Worm (Caenorhabditis elegans) whole organism, young adult: ENCODE results near the gene W10G6.1.

Experiments
- B0035.1 ChIP-seq: sonication (generic microtip); optimal IDR thresholded peaks from 2 replicates; lab custom pipeline; 2016; ENCODE audit warnings: missing genetic modification characterization, mild to moderate bottlenecking, missing compliant biosample characterization, missing genotype, missing genetic modification reagents
- B0261.1 ChIP-seq: sonication (generic microtip); optimal IDR thresholded peaks from 2 replicates; lab custom pipeline; 2016; ENCODE audit warnings: mild to moderate bottlenecking, missing genetic modification characterization, moderate library complexity, missing compliant biosample characterization
- B0336.3 ChIP-seq: fragments of 200-800 bp; sonication (Bioruptor generic); IDR thresholded peaks from 2 replicates; pipeline ENCODE4 v1.3.6; 2022; ENCODE audit warnings: missing genetic modification characterization, missing compliant biosample characterization
- F23B12.7 ChIP-seq: sonication (generic microtip); optimal IDR thresholded peaks from 2 replicates; lab custom pipeline; 2017; ENCODE audit warnings: missing genetic modification characterization, mild to moderate bottlenecking, missing compliant biosample characterization, antibody characterized with exemption, moderate library complexity; ENCODE audit not compliant: insufficient read depth
- F33H1.4 ChIP-seq: fragments of 200-800 bp; sonication (Bioruptor generic); IDR thresholded peaks from 2 replicates; pipeline ENCODE4 v1.3.6; 2022; ENCODE audit warnings: missing genetic modification reagents, missing genetic modification characterization, missing compliant biosample characterization
- K11D2.4 ChIP-seq: fragments of 200-800 bp; sonication (Bioruptor generic); IDR thresholded peaks from 2 replicates; pipeline ENCODE4 v1.3.6; 2022; ENCODE audit warnings: missing genetic modification reagents, missing genetic modification characterization, missing compliant biosample characterization
- K12H6.12 ChIP-seq: fragments of 200-800 bp; sonication (Bioruptor generic); optimal IDR thresholded peaks from 2 replicates; lab custom pipeline; 2018; ENCODE audit warnings: mild to moderate bottlenecking, missing genetic modification characterization, missing compliant biosample characterization
- T07F8.4 ChIP-seq: sonication (generic microtip); optimal IDR thresholded peaks from 2 replicates; lab custom pipeline; 2016; ENCODE audit warnings: mild to moderate bottlenecking, missing genetic modification characterization, moderate library complexity, missing compliant biosample characterization
- T26A5.8 ChIP-seq: sonication (generic microtip); optimal IDR thresholded peaks from 2 replicates; lab custom pipeline; 2016; ENCODE audit warnings: missing genetic modification characterization, missing compliant biosample characterization
- ZK185.1 ChIP-seq: sonication (generic microtip); optimal IDR thresholded peaks from 2 replicates; lab custom pipeline; 2016; ENCODE audit warnings: mild to moderate bottlenecking, missing genetic modification characterization, missing compliant biosample characterization; ENCODE audit not compliant: poor library complexity, severe bottlenecking
- akir-1 ChIP-seq: fragments of 200-800 bp; sonication (Bioruptor generic); optimal IDR thresholded peaks from 2 replicates; lab custom pipeline; 2018; ENCODE audit warnings: mild to moderate bottlenecking, missing genetic modification characterization, moderate library complexity, missing compliant biosample characterization
- atf-7 ChIP-seq: sonication (generic microtip); optimal IDR thresholded peaks from 2 replicates; lab custom pipeline; 2017; ENCODE audit warnings: mild to moderate bottlenecking, missing genetic modification characterization, missing compliant biosample characterization
- cebp-1 ChIP-seq, 2 experiments: fragments of 200-800 bp in 1 of 2; sonication (Bioruptor generic) in 1 of 2; sonication (generic microtip) in 1 of 2; IDR thresholded peaks in 1 of 2; optimal IDR thresholded peaks in 1 of 2; 2 replicates each; pipeline versions ENCODE4 v1.3.6 to Lab custom; 2017 to 2022; ENCODE audit warnings: missing compliant biosample characterization in 2 of 2, missing genetic modification characterization in 2 of 2, mild to moderate bottlenecking in 1 of 2, missing genetic modification reagents in 1 of 2, moderate library complexity in 1 of 2
- ceh-27 ChIP-seq: fragments of 200-800 bp; sonication (Bioruptor generic); optimal IDR thresholded peaks from 2 replicates; lab custom pipeline; 2018; ENCODE audit warnings: mild to moderate bottlenecking, missing genetic modification characterization, moderate library complexity, missing compliant biosample characterization
- ceh-40 ChIP-seq: fragments of 200-800 bp; sonication (Bioruptor generic); IDR thresholded peaks from 2 replicates; pipeline ENCODE4 v1.3.6; 2022; ENCODE audit warnings: missing genetic modification characterization, missing compliant biosample characterization
- dox-1 ChIP-seq: fragments of 200-800 bp; sonication (Bioruptor generic); IDR thresholded peaks from 2 replicates; pipeline ENCODE4 v1.3.6; 2022; ENCODE audit warnings: missing genetic modification reagents, missing genetic modification characterization, missing compliant biosample characterization
- egl-18 ChIP-seq: fragments of 200-800 bp; sonication (Bioruptor generic); IDR thresholded peaks from 2 replicates; pipeline ENCODE4 v1.3.6; 2022; ENCODE audit warnings: missing genetic modification reagents, missing genetic modification characterization, missing compliant biosample characterization
- egrh-3 ChIP-seq: fragments of 200-800 bp; sonication (Bioruptor generic); IDR thresholded peaks from 2 replicates; pipeline ENCODE4 v1.3.6; 2022; ENCODE audit warnings: missing genetic modification reagents, missing genetic modification characterization, missing compliant biosample characterization
- gei-17 ChIP-seq: fragments of 200-800 bp; sonication (Bioruptor generic); optimal IDR thresholded peaks from 2 replicates; lab custom pipeline; 2018; ENCODE audit warnings: mild to moderate bottlenecking, missing genetic modification characterization, missing compliant biosample characterization
- hlh-26 ChIP-seq: fragments of 200-800 bp; sonication (Bioruptor generic); conservative IDR thresholded peaks from 2 replicates; pipeline ENCODE4 v1.3.6; 2022; ENCODE audit warnings: missing genetic modification reagents, missing genetic modification characterization, missing compliant biosample characterization
- hmg-1.2 ChIP-seq: fragments of 200-800 bp; sonication (Bioruptor generic); IDR thresholded peaks from 2 replicates; pipeline ENCODE4 v1.3.6; 2022; ENCODE audit warnings: missing genetic modification reagents, missing genetic modification characterization, missing compliant biosample characterization
- let-607 ChIP-seq, 2 experiments: fragments of 200-800 bp in 1 of 2; sonication (Bioruptor generic) in 1 of 2; sonication (generic microtip) in 1 of 2; optimal IDR thresholded peaks; 2 replicates each; lab custom pipeline; 2016 to 2018; ENCODE audit warnings: mild to moderate bottlenecking in 2 of 2, missing compliant biosample characterization in 2 of 2, missing genetic modification characterization in 2 of 2, moderate library complexity in 2 of 2, missing genotype in 1 of 2
- lin-26 ChIP-seq: fragments of 200-800 bp; sonication (Bioruptor generic); IDR thresholded peaks from 2 replicates; pipeline ENCODE4 v1.3.6; 2022; ENCODE audit warnings: missing genetic modification reagents, missing genetic modification characterization, missing compliant biosample characterization
- lin-35 ChIP-seq, 3 experiments: fragments of 150-350 bp in 2 of 3; sonication (generic microtip) in 1 of 3; optimal IDR thresholded peaks; 2 replicates each; lab custom pipeline; 2014 to 2018; ENCODE audit warnings: missing biosample characterization in 3 of 3, missing genetic modification characterization in 3 of 3, missing genetic modification reagents in 3 of 3
- lin-40 ChIP-seq: sonication (generic microtip); optimal IDR thresholded peaks from 2 replicates; lab custom pipeline; 2016; ENCODE audit warnings: missing genetic modification characterization, mild to moderate bottlenecking, missing compliant biosample characterization, missing genotype, missing genetic modification reagents
- lin-54 ChIP-seq: fragments of 200-800 bp; sonication (Bioruptor generic); optimal IDR thresholded peaks from 2 replicates; lab custom pipeline; 2018; ENCODE audit warnings: mild to moderate bottlenecking, missing genetic modification characterization, missing compliant biosample characterization
- madf-10 ChIP-seq: sonication (generic microtip); optimal IDR thresholded peaks from 2 replicates; lab custom pipeline; 2016; ENCODE audit warnings: mild to moderate bottlenecking, missing genetic modification characterization, missing compliant biosample characterization
- nfya-1 ChIP-seq: sonication (generic microtip); optimal IDR thresholded peaks from 2 replicates; lab custom pipeline; 2017; ENCODE audit warnings: antibody characterized with exemption, missing compliant biosample characterization, missing genetic modification characterization, borderline replicate concordance; ENCODE audit not compliant: insufficient read depth
- nhr-80 ChIP-seq: sonication (generic microtip); optimal IDR thresholded peaks from 2 replicates; lab custom pipeline; 2016; ENCODE audit warnings: missing genetic modification characterization, missing compliant biosample characterization
- rcor-1 ChIP-seq: fragments of 200-800 bp; sonication (Bioruptor generic); IDR thresholded peaks from 2 replicates; pipeline ENCODE4 v1.3.6; 2022; ENCODE audit warnings: missing genetic modification reagents, missing genetic modification characterization, missing compliant biosample characterization
- repo-1 ChIP-seq: sonication (generic microtip); optimal IDR thresholded peaks from 2 replicates; lab custom pipeline; 2017; ENCODE audit warnings: mild to moderate bottlenecking, missing genetic modification characterization, missing compliant biosample characterization
- snpc-4 ChIP-seq, 5 experiments: fragments of 150-350 bp in 1 of 5; sonication (generic microtip) in 4 of 5; optimal IDR thresholded peaks; 2 replicates each; lab custom pipeline; 2014 to 2018; ENCODE audit warnings: missing genetic modification characterization in 5 of 5, missing biosample characterization in 3 of 5, antibody characterized with exemption in 2 of 5, mild to moderate bottlenecking in 2 of 5, missing compliant biosample characterization in 2 of 5, missing genotype in 2 of 5, moderate library complexity in 2 of 5, missing genetic modification reagents in 1 of 5
- tbp1 ChIP-seq: fragments of 200-800 bp; sonication (Bioruptor generic); optimal IDR thresholded peaks from 2 replicates; lab custom pipeline; 2018; ENCODE audit warnings: mild to moderate bottlenecking, missing genetic modification characterization, missing compliant biosample characterization
- tlf-1 ChIP-seq: fragments of 200-800 bp; sonication (Bioruptor generic); optimal IDR thresholded peaks from 2 replicates; lab custom pipeline; 2018; ENCODE audit warnings: mild to moderate bottlenecking, missing genetic modification characterization, missing compliant biosample characterization
- zfh-2 ChIP-seq: fragments of 200-800 bp; sonication (Bioruptor generic); conservative IDR thresholded peaks from 2 replicates; pipeline ENCODE4 v1.3.6; 2022; ENCODE audit warnings: missing genetic modification reagents, missing genetic modification characterization, missing compliant biosample characterization
- ztf-26 ChIP-seq: sonication (generic microtip); optimal IDR thresholded peaks from 2 replicates; lab custom pipeline; 2017; ENCODE audit warnings: missing genetic modification characterization, missing compliant biosample characterization

The W10G6.1 gene

DNA sequence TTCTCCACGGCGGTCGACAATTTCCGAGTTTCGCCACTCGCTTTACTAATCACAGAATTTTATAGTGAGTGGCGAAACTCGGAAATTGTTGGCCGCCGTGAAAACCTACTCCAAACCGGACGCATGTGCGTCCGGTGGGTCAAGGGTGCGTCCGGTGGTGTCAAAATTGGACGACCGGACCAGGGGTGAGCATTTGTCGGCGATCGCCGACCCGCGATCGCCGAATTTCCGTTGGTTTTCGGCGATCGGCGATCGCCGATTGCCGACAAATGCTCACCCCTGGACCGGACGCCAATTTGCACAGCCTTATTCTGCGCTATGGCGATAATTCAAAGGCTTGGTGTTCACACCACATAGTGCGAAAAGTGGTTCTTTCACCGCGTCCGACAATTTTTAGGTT is 40.7 kb upstream of the W10G6.1 start:
- TF ChIP-seq snpc-4 (GFP tag; optimal IDR thresholded peaks at IDR 0.05; lab: Kevin White, UChicago) = no peak
- peak in 1 of 4 experiments; percentile 27 for TF ChIP-seq snpc-4 (tag; optimal IDR thresholded peaks at IDR 0.05; lab: Kevin White, UChicago)
- TF ChIP-seq tbp1 (GFP tag; lab: Kevin White, UChicago) = no peak
- TF ChIP-seq zfh-2 = peak; percentile 68
- peak; percentile 39; the same call in 1 of the 2 replicates for TF ChIP-seq egrh-3 (GFP tag; lab: Robert Waterston, UW)
- TF ChIP-seq, all 124 proteins: peak for 3

DNA sequence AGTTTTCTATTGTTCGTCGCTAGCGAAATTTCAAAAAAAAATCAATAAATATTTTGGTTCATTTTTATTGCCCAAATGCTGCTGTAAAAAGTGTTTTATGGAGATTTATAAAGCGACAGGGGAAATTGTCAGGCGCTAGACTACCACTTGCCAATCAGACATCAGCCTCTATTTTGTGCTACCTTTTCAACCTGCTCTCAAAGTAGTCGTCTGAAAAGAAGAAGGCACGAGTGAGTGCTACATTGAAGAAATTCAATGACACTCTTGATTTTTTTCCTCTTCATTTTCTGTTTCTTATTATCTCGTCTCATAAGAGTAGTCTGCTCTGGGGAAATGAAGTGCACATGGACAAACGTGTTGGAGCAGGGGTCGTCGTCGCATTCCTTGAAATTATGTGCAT is 39.1 kb upstream of the W10G6.1 start:
- TF ChIP-seq akir-1 = no peak
- peak; percentile 54 for TF ChIP-seq B0261.1
- TF ChIP-seq lin-40 (tag; lab: Kevin White, UChicago) = peak; percentile 94
- TF ChIP-seq gei-17 (GFP tag; lab: Kevin White, UChicago) = peak; percentile 93
- TF ChIP-seq egl-18 = no peak
- TF ChIP-seq ceh-27 (GFP tag; lab: Kevin White, UChicago) = peak; percentile 24
- no peak for TF ChIP-seq T26A5.8
- no peak for TF ChIP-seq lin-26 (GFP tag; lab: Robert Waterston, UW)
- peak in 1 of 3 experiments; percentile 60 for TF ChIP-seq lin-35 (GFP tag; optimal IDR thresholded peaks at IDR 0.05; lab: Kevin White, UChicago)
- peak; percentile 72 for TF ChIP-seq K11D2.4 (GFP tag; lab: Robert Waterston, UW)
- peak; percentile 80 for TF ChIP-seq nhr-80 (tag; lab: Kevin White, UChicago)
- peak; percentile 23 for TF ChIP-seq tlf-1 (GFP tag; lab: Kevin White, UChicago)
- peak; percentile 20 for TF ChIP-seq T07F8.4
- peak; percentile 70 for TF ChIP-seq ztf-26 (tag; lab: Kevin White, UChicago)
- peak; percentile 40 for TF ChIP-seq hmg-1.2 (GFP tag; lab: Robert Waterston, UW)
- peak in 1 of 2 experiments; percentile 32 for TF ChIP-seq let-607 (tag; optimal IDR thresholded peaks at IDR 0.05; lab: Kevin White, UChicago)
- TF ChIP-seq atf-7 = peak; percentile 42
- no peak for TF ChIP-seq ceh-40
- TF ChIP-seq B0336.3 (GFP tag; lab: Robert Waterston, UW) = peak; percentile 67
- TF ChIP-seq B0035.1 (tag; lab: Kevin White, UChicago) = peak; percentile 24
- no peak for TF ChIP-seq F33H1.4 (GFP tag; lab: Robert Waterston, UW)
- TF ChIP-seq cebp-1 (GFP tag; IDR thresholded peaks at IDR 0.05; lab: Robert Waterston, UW) = no peak
- peak; percentile 77 for TF ChIP-seq cebp-1 (tag; optimal IDR thresholded peaks at IDR 0.05; lab: Kevin White, UChicago)
- no peak for TF ChIP-seq snpc-4 (GFP tag; optimal IDR thresholded peaks at IDR 0.05; lab: Kevin White, UChicago)
- peak in 3 of 4 experiments; percentile 26 to 73 (median 70) for TF ChIP-seq snpc-4 (tag; optimal IDR thresholded peaks at IDR 0.05; lab: Kevin White, UChicago)
- peak; percentile 32 for TF ChIP-seq lin-54
- TF ChIP-seq F23B12.7 (tag; lab: Kevin White, UChicago) = peak; percentile 55
- TF ChIP-seq rcor-1 (GFP tag; lab: Robert Waterston, UW) = 0 out of 2 replicates have a peak, but pooled peaks have one; percentile 30
- peak; percentile 88 for TF ChIP-seq dox-1 (GFP tag; lab: Robert Waterston, UW)
- peak; percentile 58 for TF ChIP-seq repo-1 (tag; lab: Kevin White, UChicago)
- TF ChIP-seq ZK185.1 (tag; lab: Kevin White, UChicago) = peak; percentile 63
- TF ChIP-seq madf-10 (tag; lab: Kevin White, UChicago) = peak; percentile 70
- TF ChIP-seq nfya-1 (tag; lab: Kevin White, UChicago) = no peak
- peak; percentile 69 for TF ChIP-seq tbp1 (GFP tag; lab: Kevin White, UChicago)
- no peak for TF ChIP-seq hlh-26 (GFP tag; lab: Robert Waterston, UW)
- TF ChIP-seq K12H6.12 (tag; lab: Kevin White, UChicago) = peak; percentile 50
